Fruit fly (Drosophila melanogaster) whole organism, embryonic: Measurements from ENCODE around the gene Ugt316A1.

Source experiments
- Asciz ChIP-seq: fragments of 200-800 bp; sonication (Bioruptor generic); optimal IDR thresholded peaks from 2 replicates; lab custom pipeline; 2017; ENCODE audit warnings: missing biosample characterization, mild to moderate bottlenecking, missing genetic modification characterization, missing genetic modification reagents
- Atf3 ChIP-seq: fragments of 200-800 bp; sonication (Bioruptor generic); optimal IDR thresholded peaks from 3 replicates; lab custom pipeline; 2016; ENCODE audit warnings: missing biosample characterization, missing genetic modification characterization
- B-H2 ChIP-seq: fragments of 200-800 bp; sonication (Bioruptor generic); optimal IDR thresholded peaks from 2 replicates; lab custom pipeline; 2018; ENCODE audit warnings: missing biosample characterization, mild to moderate bottlenecking, missing genetic modification characterization
- CG10431 ChIP-seq: fragments of 200-800 bp; sonication (Bioruptor generic); optimal IDR thresholded peaks from 3 replicates; lab custom pipeline; 2018; ENCODE audit warnings: missing biosample characterization, mild to moderate bottlenecking, missing genetic modification characterization
- CG1233 ChIP-seq: fragments of 200-800 bp; sonication (Bioruptor generic); optimal IDR thresholded peaks from 4 replicates; lab custom pipeline; 2018; ENCODE audit warnings: missing biosample characterization, mild to moderate bottlenecking, missing genetic modification characterization
- CG12769 ChIP-seq: fragments of 200-800 bp; sonication (Bioruptor generic); optimal IDR thresholded peaks from 2 replicates; lab custom pipeline; 2019; ENCODE audit warnings: missing biosample characterization, mild to moderate bottlenecking, missing genetic modification characterization, moderate library complexity
- CG13894 ChIP-seq: fragments of 200-800 bp; sonication (Bioruptor generic); optimal IDR thresholded peaks from 3 replicates; lab custom pipeline; 2018; ENCODE audit warnings: missing biosample characterization, mild to moderate bottlenecking, missing genetic modification characterization, moderate library complexity
- CG14014 ChIP-seq: fragments of 200-800 bp; sonication (Bioruptor generic); IDR thresholded peaks from 2 replicates; pipeline ENCODE4 v1.3.6; 2022; ENCODE audit warnings: missing biosample characterization, missing genetic modification characterization
- CG14710 ChIP-seq: fragments of 200-800 bp; sonication (Bioruptor generic); optimal IDR thresholded peaks from 3 replicates; lab custom pipeline; 2019; ENCODE audit warnings: missing biosample characterization, mild to moderate bottlenecking, missing genetic modification characterization, moderate library complexity
- CG15479 ChIP-seq: fragments of 200-800 bp; sonication (Bioruptor generic); optimal IDR thresholded peaks from 3 replicates; lab custom pipeline; 2019; ENCODE audit warnings: missing biosample characterization, mild to moderate bottlenecking, missing genetic modification characterization, moderate library complexity
- CG18599 ChIP-seq: fragments of 200-800 bp; sonication (Bioruptor generic); optimal IDR thresholded peaks from 3 replicates; lab custom pipeline; 2017; ENCODE audit warnings: missing biosample characterization, missing genetic modification characterization, mild to moderate bottlenecking, moderate library complexity, missing genetic modification reagents
- CG2678 ChIP-seq: fragments of 200-800 bp; sonication (Bioruptor generic); optimal IDR thresholded peaks from 3 replicates; lab custom pipeline; 2019; ENCODE audit warnings: missing biosample characterization, mild to moderate bottlenecking, missing genetic modification characterization, moderate library complexity
- CG34224 ChIP-seq: fragments of 200-800 bp; sonication (Bioruptor generic); IDR thresholded peaks from 3 replicates; pipeline ENCODE4 v1.3.6; 2022; ENCODE audit warnings: missing biosample characterization, missing genetic modification characterization; ENCODE audit not compliant: partially characterized antibody
- CG34376 ChIP-seq: fragments of 200-800 bp; sonication (Bioruptor generic); optimal IDR thresholded peaks from 2 replicates; lab custom pipeline; 2018; ENCODE audit warnings: missing biosample characterization, mild to moderate bottlenecking, missing genetic modification characterization
- CG4424 ChIP-seq: fragments of 200-800 bp; sonication (Bioruptor generic); optimal IDR thresholded peaks from 3 replicates; lab custom pipeline; 2016; ENCODE audit warnings: missing biosample characterization, missing genetic modification characterization
- CG6854 ChIP-seq: fragments of 200-800 bp; sonication (Bioruptor generic); optimal IDR thresholded peaks from 3 replicates; lab custom pipeline; 2017; ENCODE audit warnings: missing biosample characterization, mild to moderate bottlenecking, missing genetic modification characterization
- Dbx ChIP-seq: fragments of 200-800 bp; sonication (Bioruptor generic); IDR thresholded peaks from 3 replicates; pipeline ENCODE4 v1.3.6; 2022; ENCODE audit warnings: missing biosample characterization, missing genetic modification characterization
- Dfd ChIP-seq, 2 experiments: fragments of >200 bp; optimal IDR thresholded peaks; 2 replicates each; lab custom pipeline; 2017; ENCODE audit warnings: missing biosample characterization in 2 of 2, missing genetic modification characterization in 2 of 2
- GATAe ChIP-seq: fragments of 200-800 bp; sonication (Bioruptor generic); conservative IDR thresholded peaks from 2 replicates; pipeline ENCODE4 v1.3.6; 2022; ENCODE audit warnings: missing biosample characterization, missing genetic modification characterization
- HmgZ ChIP-seq: fragments of 200-800 bp; sonication (Bioruptor generic); optimal IDR thresholded peaks from 2 replicates; lab custom pipeline; 2018; ENCODE audit warnings: missing biosample characterization, mild to moderate bottlenecking, missing genetic modification characterization
- Hmr ChIP-seq: fragments of 200-800 bp; sonication (Bioruptor generic); optimal IDR thresholded peaks from 3 replicates; lab custom pipeline; 2017; ENCODE audit warnings: mild to moderate bottlenecking, missing biosample characterization, missing genetic modification reagents, missing genetic modification characterization
- Mad ChIP-seq: fragments of 200-800 bp; sonication (Bioruptor generic); optimal IDR thresholded peaks from 2 replicates; lab custom pipeline; 2016; ENCODE audit warnings: missing biosample characterization, missing genetic modification characterization
- Mes4 ChIP-seq: fragments of 200-800 bp; sonication (Bioruptor generic); optimal IDR thresholded peaks from 2 replicates; lab custom pipeline; 2016; ENCODE audit warnings: missing biosample characterization, missing genetic modification characterization
- NC2α ChIP-seq: fragments of 200-800 bp; sonication (Bioruptor generic); optimal IDR thresholded peaks from 2 replicates; lab custom pipeline; 2016; ENCODE audit warnings: missing biosample characterization, missing genetic modification characterization
- NfI ChIP-seq: fragments of 200-800 bp; sonication (Bioruptor generic); optimal IDR thresholded peaks from 3 replicates; lab custom pipeline; 2018; ENCODE audit warnings: missing biosample characterization, mild to moderate bottlenecking, missing genetic modification characterization, moderate library complexity
- Oaz ChIP-seq: fragments of 200-800 bp; sonication (Bioruptor generic); IDR thresholded peaks from 2 replicates; pipeline ENCODE4 v1.3.6; 2022; ENCODE audit warnings: missing biosample characterization, missing genetic modification characterization
- amos ChIP-seq: fragments of 200-800 bp; sonication (Bioruptor generic); IDR thresholded peaks from 2 replicates; pipeline ENCODE4 v1.3.6; 2022; ENCODE audit warnings: missing biosample characterization, missing genetic modification characterization; ENCODE audit not compliant: partially characterized antibody
- bab2 ChIP-seq: fragments of 200-800 bp; sonication (Bioruptor generic); optimal IDR thresholded peaks from 2 replicates; lab custom pipeline; 2016; ENCODE audit warnings: missing biosample characterization, missing genetic modification characterization
- caup ChIP-seq: fragments of 200-800 bp; sonication (Bioruptor generic); optimal IDR thresholded peaks from 3 replicates; lab custom pipeline; 2017; ENCODE audit warnings: missing biosample characterization, mild to moderate bottlenecking, missing genetic modification characterization, moderate library complexity; ENCODE audit not compliant: severe bottlenecking
- chinmo ChIP-seq: fragments of 200-800 bp; sonication (Bioruptor generic); IDR thresholded peaks from 4 replicates; pipeline ENCODE4 v1.3.6; 2022; ENCODE audit warnings: missing biosample characterization, missing genetic modification characterization; ENCODE audit not compliant: partially characterized antibody
- chn ChIP-seq: fragments of 200-800 bp; sonication (Bioruptor generic); optimal IDR thresholded peaks from 2 replicates; lab custom pipeline; 2016; ENCODE audit warnings: missing biosample characterization, missing genetic modification characterization
- ci ChIP-seq: fragments of 200-800 bp; sonication (Bioruptor generic); IDR thresholded peaks from 3 replicates; pipeline ENCODE4 v1.3.6; 2022; ENCODE audit warnings: missing biosample characterization, missing genetic modification characterization
- eve ChIP-seq, 2 experiments: fragments of >200 bp; optimal IDR thresholded peaks; 2 replicates each; lab custom pipeline; 2017; ENCODE audit warnings: missing biosample characterization in 2 of 2, missing genetic modification characterization in 2 of 2
- ewg ChIP-seq: fragments of 200-800 bp; sonication (Bioruptor generic); optimal IDR thresholded peaks from 3 replicates; lab custom pipeline; 2017; ENCODE audit warnings: mild to moderate bottlenecking, missing biosample characterization, missing genetic modification reagents, missing genetic modification characterization
- exex ChIP-seq: fragments of 200-800 bp; sonication (Bioruptor generic); optimal IDR thresholded peaks from 4 replicates; lab custom pipeline; 2018; ENCODE audit warnings: missing biosample characterization, mild to moderate bottlenecking, missing genetic modification characterization, moderate library complexity
- ftz-f1 ChIP-seq: fragments of 200-800 bp; sonication (Bioruptor generic); optimal IDR thresholded peaks from 2 replicates; lab custom pipeline; 2016; ENCODE audit warnings: missing biosample characterization, missing genetic modification characterization
- grn ChIP-seq: fragments of 200-800 bp; sonication (Bioruptor generic); optimal IDR thresholded peaks from 3 replicates; lab custom pipeline; 2017; ENCODE audit warnings: missing biosample characterization, missing genetic modification characterization
- gro ChIP-seq: fragments of 200-800 bp; sonication (Bioruptor generic); optimal IDR thresholded peaks from 2 replicates; lab custom pipeline; 2016; ENCODE audit warnings: missing biosample characterization, missing genetic modification characterization
- h ChIP-seq: fragments of >200 bp; optimal IDR thresholded peaks from 2 replicates; lab custom pipeline; 2017
- mirr ChIP-seq: fragments of 200-800 bp; sonication (Bioruptor generic); optimal IDR thresholded peaks from 3 replicates; lab custom pipeline; 2018; ENCODE audit warnings: missing biosample characterization, mild to moderate bottlenecking, missing genetic modification characterization
- pb ChIP-seq: fragments of 200-800 bp; sonication (Bioruptor generic); optimal IDR thresholded peaks from 3 replicates; lab custom pipeline; 2016; ENCODE audit warnings: missing biosample characterization, missing genetic modification characterization
- schlank ChIP-seq: fragments of 200-800 bp; sonication (Bioruptor generic); optimal IDR thresholded peaks from 2 replicates; lab custom pipeline; 2018; ENCODE audit warnings: missing biosample characterization, mild to moderate bottlenecking, missing genetic modification characterization
- sd ChIP-seq: fragments of 200-800 bp; sonication (Bioruptor generic); optimal IDR thresholded peaks from 3 replicates; lab custom pipeline; 2018; ENCODE audit warnings: missing biosample characterization, mild to moderate bottlenecking, missing genetic modification characterization, moderate library complexity
- sens ChIP-seq: fragments of 200-800 bp; sonication (Bioruptor generic); peaks from one replicate; lab custom pipeline; 2016; ENCODE audit warnings: missing biosample characterization, missing genetic modification characterization
- sqz ChIP-seq: fragments of 200-800 bp; sonication (Bioruptor generic); optimal IDR thresholded peaks from 3 replicates; lab custom pipeline; 2018; ENCODE audit warnings: missing biosample characterization, mild to moderate bottlenecking, missing genetic modification characterization
- stc ChIP-seq: fragments of 200-800 bp; sonication (Bioruptor generic); IDR thresholded peaks from 2 replicates; pipeline ENCODE4 v1.3.6; 2022; ENCODE audit warnings: missing biosample characterization, missing genetic modification characterization
- sug ChIP-seq: fragments of 200-800 bp; optimal IDR thresholded peaks from 2 replicates; lab custom pipeline; 2019; ENCODE audit warnings: missing biosample characterization, mild to moderate bottlenecking, missing genetic modification characterization, moderate library complexity
- tio ChIP-seq: fragments of 200-800 bp; sonication (Bioruptor generic); optimal IDR thresholded peaks from 2 replicates; lab custom pipeline; 2017; ENCODE audit warnings: missing biosample characterization, missing genetic modification characterization, inconsistent platforms
- vvl ChIP-seq: fragments of 200-800 bp; sonication (Bioruptor generic); IDR thresholded peaks from 2 replicates; pipeline ENCODE4 v1.3.6; 2022; ENCODE audit warnings: missing biosample characterization, missing genetic modification characterization

Ugt316A1 gene

dm6 chr3L:19015454-19016054 lies 47.1 kb downstream of the Ugt316A1 start:
- TF ChIP-seq Mad (GFP tag; lab: Kevin White, UChicago): no peak
- TF ChIP-seq grn (GFP tag; lab: Kevin White, UChicago): peak; percentile 89
- peak; percentile 65; the same call in 1 of the 2 replicates for TF ChIP-seq GATAe (GFP tag; lab: Robert Waterston, UW)
- peak; percentile 94 for TF ChIP-seq sd (tag; lab: Kevin White, UChicago)
- TF ChIP-seq mirr (GFP tag; lab: Kevin White, UChicago): peak; percentile 41
- peak in 1 of 2 experiments; percentile 15 for TF ChIP-seq eve (GFP tag; optimal IDR thresholded peaks at IDR 0.05; lab: Kevin White, UChicago)
- TF ChIP-seq h (lab: Kevin White, UChicago): no peak
- no peak for TF ChIP-seq CG4424 (GFP tag; lab: Kevin White, UChicago)
- no peak for TF ChIP-seq CG34224 (GFP tag; lab: Robert Waterston, UW)
- TF ChIP-seq Hmr (GFP tag; lab: Kevin White, UChicago): peak; percentile 1
- peak; percentile 35 for TF ChIP-seq caup (GFP tag; lab: Kevin White, UChicago)
- TF ChIP-seq Dbx (GFP tag; lab: Robert Waterston, UW): no peak
- peak; percentile 24 for TF ChIP-seq sens (GFP tag; lab: Kevin White, UChicago)
- TF ChIP-seq sug (tag; lab: Kevin White, UChicago): peak; percentile 89
- TF ChIP-seq NfI (GFP tag; lab: Kevin White, UChicago): no peak
- no peak for TF ChIP-seq Oaz
- TF ChIP-seq sqz (GFP tag; lab: Kevin White, UChicago): peak; percentile 41
- peak; percentile 87 for TF ChIP-seq exex (tag; lab: Kevin White, UChicago)
- no peak for TF ChIP-seq CG15479
- no peak for TF ChIP-seq tio (GFP tag; lab: Kevin White, UChicago)
- peak; percentile 44 for TF ChIP-seq CG34376
- TF ChIP-seq Atf3 (GFP tag; lab: Kevin White, UChicago): no peak
- no peak for TF ChIP-seq chn (GFP tag; lab: Kevin White, UChicago)
- no peak for TF ChIP-seq CG6854 (GFP tag; lab: Kevin White, UChicago)
- TF ChIP-seq CG2678: no peak
- peak; percentile 11 for TF ChIP-seq B-H2 (GFP tag; lab: Kevin White, UChicago)
- TF ChIP-seq CG10431 (GFP tag; lab: Kevin White, UChicago): no peak
- TF ChIP-seq gro (GFP tag; lab: Kevin White, UChicago): peak; percentile 88

- TF ChIP-seq CG18599 (GFP tag; lab: Kevin White, UChicago): no peak
- TF ChIP-seq HmgZ (tag; lab: Kevin White, UChicago): no peak
- no peak for TF ChIP-seq Mes4 (GFP tag; lab: Kevin White, UChicago)
- no peak for TF ChIP-seq eve (GFP tag; optimal IDR thresholded peaks at IDR 0.05; lab: Kevin White, UChicago)
- TF ChIP-seq ftz-f1 (GFP tag; lab: Kevin White, UChicago): no peak
- no peak for TF ChIP-seq amos (GFP tag; lab: Robert Waterston, UW)
- TF ChIP-seq Dfd (GFP tag; optimal IDR thresholded peaks at IDR 0.05; lab: Kevin White, UChicago): no peak
- no peak for TF ChIP-seq stc
- no peak for TF ChIP-seq CG14014 (GFP tag; lab: Robert Waterston, UW)
- no peak for TF ChIP-seq CG15479
- TF ChIP-seq ci (GFP tag; lab: Robert Waterston, UW): no peak
- TF ChIP-seq bab2 (GFP tag; lab: Kevin White, UChicago): no peak
- no peak for TF ChIP-seq NC2α
- peak; percentile 73; the same call in 2 of the 4 replicates for TF ChIP-seq chinmo (GFP tag; lab: Robert Waterston, UW)
- peak; percentile 11; the same call in 1 of the 2 replicates for TF ChIP-seq vvl (GFP tag; lab: Robert Waterston, UW)
- no peak for TF ChIP-seq ewg (GFP tag; lab: Kevin White, UChicago)
- TF ChIP-seq CG1233: no peak
- TF ChIP-seq CG10431 (GFP tag; lab: Kevin White, UChicago): peak; percentile 71
- peak; percentile 20 for TF ChIP-seq CG12769 (tag; lab: Kevin White, UChicago)
- no peak for TF ChIP-seq schlank (tag; lab: Kevin White, UChicago)
- no peak for TF ChIP-seq pb (GFP tag; lab: Kevin White, UChicago)
- no peak for TF ChIP-seq sens (GFP tag; lab: Kevin White, UChicago)
- TF ChIP-seq CG13894 (tag; lab: Kevin White, UChicago): peak; percentile 12
- TF ChIP-seq CG14710 (tag; lab: Kevin White, UChicago): no peak
- TF ChIP-seq sd (tag; lab: Kevin White, UChicago): peak; percentile 51
- TF ChIP-seq Asciz (GFP tag; lab: Kevin White, UChicago): no peak
Measured at dm6 chr3L:19014802-19015201, 47.8 kb downstream of the Ugt316A1 start.
